Fruit fly (Drosophila melanogaster) whole organism, embryonic: Measurements from ENCODE around the gene Sytbeta.
A peak's percentile ranks its signal among the peaks of the same experiment; 100 is the strongest.

Source experiments
- Adf1 ChIP-seq: fragments of 200-800 bp; sonication (Bioruptor generic); IDR thresholded peaks from 2 replicates; pipeline ENCODE4 v1.3.6; 2022; ENCODE audit warnings: missing biosample characterization, missing genetic modification characterization
- Atf-2 ChIP-seq: fragments of 200-800 bp; sonication (Bioruptor generic); optimal IDR thresholded peaks from 2 replicates; lab custom pipeline; 2016; ENCODE audit warnings: missing biosample characterization, missing genetic modification characterization
- Atf3 ChIP-seq: fragments of 200-800 bp; sonication (Bioruptor generic); optimal IDR thresholded peaks from 3 replicates; lab custom pipeline; 2016; ENCODE audit warnings: missing biosample characterization, missing genetic modification characterization
- Awh ChIP-seq: fragments of 200-800 bp; sonication (Bioruptor generic); IDR thresholded peaks from 2 replicates; pipeline ENCODE4, ENCODE4 v1.3.6; 2022; ENCODE audit warnings: missing biosample characterization, missing genetic modification characterization
- B-H2 ChIP-seq: fragments of 200-800 bp; sonication (Bioruptor generic); optimal IDR thresholded peaks from 2 replicates; lab custom pipeline; 2018; ENCODE audit warnings: missing biosample characterization, mild to moderate bottlenecking, missing genetic modification characterization
- Bdp1 ChIP-seq: fragments of 200-800 bp; sonication (Bioruptor generic); optimal IDR thresholded peaks from 3 replicates; lab custom pipeline; 2016; ENCODE audit warnings: missing biosample characterization, missing genetic modification characterization
- C15 ChIP-seq: fragments of 200-800 bp; sonication (Bioruptor generic); IDR thresholded peaks from 3 replicates; pipeline ENCODE4 v1.3.6; 2022; ENCODE audit warnings: missing biosample characterization, missing genetic modification characterization
- CG10209 ChIP-seq: fragments of 200-800 bp; sonication (Bioruptor generic); optimal IDR thresholded peaks from 3 replicates; lab custom pipeline; 2017; ENCODE audit warnings: missing biosample characterization, mild to moderate bottlenecking, missing genetic modification characterization, missing genetic modification reagents
- CG11560 ChIP-seq: fragments of 200-800 bp; sonication (Bioruptor generic); IDR thresholded peaks from 3 replicates; pipeline ENCODE4 v1.3.6; 2022; ENCODE audit warnings: missing biosample characterization, missing genetic modification characterization
- CG12942 ChIP-seq: fragments of 200-800 bp; sonication (Bioruptor generic); optimal IDR thresholded peaks from 3 replicates; lab custom pipeline; 2016; ENCODE audit warnings: missing biosample characterization, missing genetic modification characterization
- CG15601 ChIP-seq: fragments of 200-800 bp; sonication (Bioruptor generic); optimal IDR thresholded peaks from 3 replicates; lab custom pipeline; 2019; ENCODE audit warnings: missing biosample characterization, mild to moderate bottlenecking, missing genetic modification characterization, moderate library complexity
- CG17359 ChIP-seq: fragments of 200-800 bp; sonication (Bioruptor generic); optimal IDR thresholded peaks from 3 replicates; lab custom pipeline; 2018; ENCODE audit warnings: missing biosample characterization, mild to moderate bottlenecking, missing genetic modification characterization, moderate library complexity
- CG17568 ChIP-seq: fragments of 200-800 bp; sonication (Bioruptor generic); optimal IDR thresholded peaks from 2 replicates; lab custom pipeline; 2018; ENCODE audit warnings: missing biosample characterization, mild to moderate bottlenecking, missing genetic modification characterization, moderate library complexity
- CG17912 ChIP-seq: fragments of 200-800 bp; sonication (Bioruptor generic); optimal IDR thresholded peaks from 2 replicates; lab custom pipeline; 2018; ENCODE audit warnings: missing biosample characterization, mild to moderate bottlenecking, missing genetic modification characterization
- CG18599 ChIP-seq: fragments of 200-800 bp; sonication (Bioruptor generic); optimal IDR thresholded peaks from 3 replicates; lab custom pipeline; 2017; ENCODE audit warnings: missing biosample characterization, missing genetic modification characterization, mild to moderate bottlenecking, moderate library complexity, missing genetic modification reagents
- CG18619 ChIP-seq: fragments of 200-800 bp; sonication (Bioruptor generic); optimal IDR thresholded peaks from 3 replicates; lab custom pipeline; 2017; ENCODE audit warnings: missing biosample characterization, mild to moderate bottlenecking, missing genetic modification characterization
- CG2120 ChIP-seq: fragments of 200-800 bp; sonication (Bioruptor generic); optimal IDR thresholded peaks from 3 replicates; lab custom pipeline; 2016; ENCODE audit warnings: missing biosample characterization, missing genetic modification characterization
- CG31441 ChIP-seq: fragments of 200-800 bp; sonication (Bioruptor generic); IDR thresholded peaks from 2 replicates; pipeline ENCODE4 v1.3.6; 2022; ENCODE audit warnings: missing biosample characterization, missing genetic modification characterization
- CG32767 ChIP-seq: fragments of 200-800 bp; sonication (Bioruptor generic); IDR thresholded peaks from 2 replicates; pipeline ENCODE4 v1.3.6; 2022; ENCODE audit warnings: missing biosample characterization, missing genetic modification characterization
- CG3847 ChIP-seq: fragments of 200-800 bp; sonication (Bioruptor generic); IDR thresholded peaks from 2 replicates; pipeline ENCODE4 v1.3.6; 2022; ENCODE audit warnings: missing biosample characterization, missing genetic modification characterization
- CG4282 ChIP-seq: fragments of 200-800 bp; sonication (Bioruptor generic); optimal IDR thresholded peaks from 2 replicates; lab custom pipeline; 2016; ENCODE audit warnings: missing biosample characterization, missing genetic modification characterization
- CG4404 ChIP-seq: fragments of 200-800 bp; sonication (Bioruptor generic); IDR thresholded peaks from 2 replicates; pipeline ENCODE4 v1.3.6; 2022; ENCODE audit warnings: missing biosample characterization, missing genetic modification characterization
- CG5180 ChIP-seq: fragments of 200-800 bp; sonication (Bioruptor generic); optimal IDR thresholded peaks from 3 replicates; lab custom pipeline; 2017; ENCODE audit warnings: missing biosample characterization, missing genetic modification characterization, mild to moderate bottlenecking, moderate library complexity, missing genetic modification reagents
- CG6813 ChIP-seq: fragments of 200-800 bp; sonication (Bioruptor generic); optimal IDR thresholded peaks from 2 replicates; lab custom pipeline; 2017; ENCODE audit warnings: missing biosample characterization, missing genetic modification characterization, mild to moderate bottlenecking, moderate library complexity, missing genetic modification reagents
- CG8765 ChIP-seq: fragments of 200-800 bp; sonication (Bioruptor generic); IDR thresholded peaks from 2 replicates; pipeline ENCODE4 v1.3.6; 2022; ENCODE audit warnings: missing biosample characterization, missing genetic modification characterization
- Dbx ChIP-seq: fragments of 200-800 bp; sonication (Bioruptor generic); IDR thresholded peaks from 3 replicates; pipeline ENCODE4 v1.3.6; 2022; ENCODE audit warnings: missing biosample characterization, missing genetic modification characterization
- E2f2 ChIP-seq: fragments of 200-800 bp; sonication (Bioruptor generic); IDR thresholded peaks from 2 replicates; pipeline ENCODE4 v1.3.6; 2022; ENCODE audit warnings: missing biosample characterization, missing genetic modification characterization
- Ets97D ChIP-seq: fragments of 200-800 bp; sonication (Bioruptor generic); optimal IDR thresholded peaks from 3 replicates; lab custom pipeline; 2016; ENCODE audit warnings: missing biosample characterization, missing genetic modification characterization
- Hmr ChIP-seq: fragments of 200-800 bp; sonication (Bioruptor generic); optimal IDR thresholded peaks from 3 replicates; lab custom pipeline; 2017; ENCODE audit warnings: mild to moderate bottlenecking, missing biosample characterization, missing genetic modification reagents, missing genetic modification characterization
- Hr39 ChIP-seq: fragments of >200 bp; optimal IDR thresholded peaks from 2 replicates; lab custom pipeline; 2017
- NFAT ChIP-seq: fragments of 200-800 bp; sonication (Bioruptor generic); IDR thresholded peaks from 2 replicates; pipeline ENCODE4 v1.3.6; 2022; ENCODE audit warnings: missing biosample characterization, missing genetic modification characterization
- Ptx1 ChIP-seq: fragments of 200-800 bp; sonication (Bioruptor generic); IDR thresholded peaks from 2 replicates; pipeline ENCODE4 v1.3.6; 2022; ENCODE audit warnings: missing biosample characterization, missing genetic modification characterization
- Six4 ChIP-seq: fragments of 200-800 bp; sonication (Bioruptor generic); optimal IDR thresholded peaks from 2 replicates; lab custom pipeline; 2016; ENCODE audit warnings: missing biosample characterization, missing genetic modification characterization
- Stat92E ChIP-seq, 3 experiments: fragments of >200 bp in 2 of 3; fragments of 200-800 bp in 1 of 3; sonication (Bioruptor generic) in 1 of 3; optimal IDR thresholded peaks; 2 replicates each; lab custom pipeline; 2017 to 2019; ENCODE audit warnings: missing biosample characterization in 3 of 3, missing genetic modification characterization in 3 of 3, mild to moderate bottlenecking in 1 of 3, moderate library complexity in 1 of 3
- az2 ChIP-seq: fragments of 200-800 bp; sonication (Bioruptor generic); optimal IDR thresholded peaks from 3 replicates; lab custom pipeline; 2016; ENCODE audit warnings: missing biosample characterization, missing genetic modification characterization
- cwo ChIP-seq: fragments of 200-800 bp; sonication (Bioruptor generic); optimal IDR thresholded peaks from 3 replicates; lab custom pipeline; 2017; ENCODE audit warnings: missing biosample characterization, missing genetic modification characterization, mild to moderate bottlenecking, moderate library complexity, missing genetic modification reagents
- ems ChIP-seq: fragments of 200-800 bp; sonication (Bioruptor generic); optimal IDR thresholded peaks from 3 replicates; lab custom pipeline; 2016; ENCODE audit warnings: missing biosample characterization, missing genetic modification characterization
- hbn ChIP-seq: fragments of 200-800 bp; sonication (Bioruptor generic); IDR thresholded peaks from 2 replicates; pipeline ENCODE4 v1.3.6; 2022; ENCODE audit warnings: missing biosample characterization, missing genetic modification characterization; ENCODE audit not compliant: partially characterized antibody
- ind ChIP-seq: fragments of 200-800 bp; sonication (Bioruptor generic); optimal IDR thresholded peaks from 3 replicates; lab custom pipeline; 2016; ENCODE audit warnings: missing biosample characterization, missing genetic modification characterization
- ken ChIP-seq: fragments of 200-800 bp; sonication (Bioruptor generic); IDR thresholded peaks from 3 replicates; pipeline ENCODE4 v1.3.6; 2022; ENCODE audit warnings: missing biosample characterization, missing genetic modification characterization
- lmd ChIP-seq: fragments of 200-800 bp; sonication (Bioruptor generic); IDR thresholded peaks from 2 replicates; pipeline ENCODE4 v1.3.6; 2022; ENCODE audit warnings: missing biosample characterization, missing genetic modification characterization
- pzg ChIP-seq: fragments of 200-800 bp; sonication (Bioruptor generic); optimal IDR thresholded peaks from 3 replicates; lab custom pipeline; 2018; ENCODE audit warnings: missing biosample characterization, mild to moderate bottlenecking, missing genetic modification characterization, moderate library complexity
- shn ChIP-seq: fragments of 200-800 bp; sonication (Bioruptor generic); optimal IDR thresholded peaks from 3 replicates; lab custom pipeline; 2016; ENCODE audit warnings: missing biosample characterization, missing genetic modification characterization
- sisA ChIP-seq: fragments of 200-800 bp; sonication (Bioruptor generic); IDR thresholded peaks from 2 replicates; pipeline ENCODE4 v1.3.6; 2022; ENCODE audit warnings: missing biosample characterization, missing genetic modification characterization
- sr ChIP-seq: fragments of 200-800 bp; sonication (Bioruptor generic); IDR thresholded peaks from 3 replicates; pipeline ENCODE4 v1.3.6; 2022; ENCODE audit warnings: missing biosample characterization, missing genetic modification characterization
- tap ChIP-seq: fragments of 200-800 bp; optimal IDR thresholded peaks from 3 replicates; lab custom pipeline; 2019; ENCODE audit warnings: missing biosample characterization, mild to moderate bottlenecking, missing genetic modification characterization, moderate library complexity
- twi ChIP-seq: fragments of 200-800 bp; optimal IDR thresholded peaks from 2 replicates; lab custom pipeline; 2019; ENCODE audit warnings: missing biosample characterization, mild to moderate bottlenecking, missing genetic modification characterization, moderate library complexity
- vnd ChIP-seq: fragments of 200-800 bp; sonication (Bioruptor generic); IDR thresholded peaks from 3 replicates; pipeline ENCODE4 v1.3.6; 2022; ENCODE audit warnings: missing biosample characterization, missing genetic modification characterization; ENCODE audit not compliant: partially characterized antibody

Gene Sytbeta

DNA sequence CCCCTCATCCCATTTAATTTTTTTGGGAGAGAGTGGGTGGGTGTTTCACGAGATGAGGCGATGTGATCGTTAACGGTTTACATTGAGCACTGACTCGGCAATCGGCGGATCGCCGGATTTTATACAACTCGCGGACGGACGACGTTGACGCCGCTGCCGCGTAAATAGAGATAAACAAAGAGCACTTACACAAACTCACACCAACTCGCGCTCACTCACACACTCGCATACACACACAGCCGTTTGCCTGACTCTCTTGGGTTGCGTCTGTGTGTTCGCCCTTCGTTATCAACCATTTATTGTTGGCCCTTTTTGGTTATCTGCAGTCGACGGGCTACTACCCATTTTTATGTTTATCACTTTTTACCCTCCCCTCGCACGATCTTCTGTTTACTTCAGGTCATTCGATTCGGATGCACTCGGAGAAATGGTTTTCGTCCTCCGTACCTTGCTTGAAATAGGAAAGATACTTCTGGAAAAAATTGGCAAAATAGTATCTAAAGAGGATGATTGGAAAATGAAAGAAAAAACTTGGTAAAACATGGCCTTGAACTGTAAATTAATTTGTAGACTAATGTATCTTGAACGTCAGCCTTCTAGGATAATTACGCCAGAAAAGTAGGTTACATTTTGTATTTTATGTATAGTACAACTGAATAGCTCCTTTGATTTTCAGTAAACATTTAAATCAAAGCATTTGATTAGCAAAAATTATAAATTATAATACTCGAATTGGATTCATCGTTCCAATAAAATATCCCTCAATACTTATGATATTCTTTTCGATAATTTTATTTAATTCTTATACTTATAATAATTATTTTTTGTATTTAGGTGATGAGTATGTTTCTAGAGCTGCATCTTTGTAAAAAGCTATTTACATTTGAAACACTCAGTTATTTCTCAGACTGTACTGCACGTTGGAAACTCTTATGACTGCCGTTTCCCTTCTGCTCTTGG lies 87.0 kb downstream of the Sytbeta start (continued):
- TF ChIP-seq CG31441 (GFP tag; lab: Robert Waterston, UW) (peak; percentile 73; the same call in 1 of the 2 replicates), CG3847 (GFP tag; lab: Robert Waterston, UW) (no peak), CG4282 (GFP tag; lab: Kevin White, UChicago) (no peak), ken (GFP tag; lab: Robert Waterston, UW) (peak; percentile 44; the same call in 1 of the 3 replicates), az2 (GFP tag; lab: Kevin White, UChicago) (peak; percentile 65), CG17568 (GFP tag; lab: Kevin White, UChicago) (peak; percentile 46), lmd (peak; percentile 49; the same call in 1 of the 2 replicates), hbn (GFP tag; lab: Robert Waterston, UW) (0 out of 2 replicates have a peak, but pooled peaks have one; percentile 33), shn (GFP tag; lab: Kevin White, UChicago) (peak; percentile 48), Awh (GFP tag; lab: Robert Waterston, UW) (no peak; the same call in 1 of the 2 replicates), NFAT (no peak), Atf3 (GFP tag; lab: Kevin White, UChicago) (peak; percentile 18), Hr39 (lab: Kevin White, UChicago) (no peak), CG18599 (GFP tag; lab: Kevin White, UChicago) (no peak), cwo (no peak), CG17359 (no peak), tap (tag; lab: Kevin White, UChicago) (no peak), CG32767 (GFP tag; lab: Robert Waterston, UW) (no peak), CG2120 (no peak), B-H2 (no peak), Bdp1 (no peak), Dbx (GFP tag; lab: Robert Waterston, UW) (no peak), Stat92E (GFP tag; optimal IDR thresholded peaks at IDR 0.05; lab: Kevin White, UChicago) (peak in 1 of 3 experiments; percentile 7), CG11560 (tag; lab: Robert Waterston, UW) (no peak), CG6813 (GFP tag; lab: Kevin White, UChicago) (peak; percentile 49), Atf-2 (peak; percentile 22), CG15601 (tag; lab: Kevin White, UChicago) (no peak), E2f2 (0 out of 2 replicates have a peak, but pooled peaks have one; percentile 29), twi (tag; lab: Kevin White, UChicago) (peak; percentile 2), CG5180 (GFP tag; lab: Kevin White, UChicago) (peak; percentile 10), C15 (GFP tag; lab: Robert Waterston, UW) (no peak), sr (no peak; the same call in 2 of the 3 replicates), Six4 (GFP tag; lab: Kevin White, UChicago) (peak; percentile 24), CG17912 (GFP tag; lab: Kevin White, UChicago) (peak; percentile 17), CG8765 (GFP tag; lab: Robert Waterston, UW) (no peak), ind (GFP tag; lab: Kevin White, UChicago) (peak; percentile 5), Adf1 (GFP tag; lab: Robert Waterston, UW) (peak; percentile 95), vnd (no peak), Ets97D (no peak), pzg (GFP tag; lab: Kevin White, UChicago) (no peak), CG4404 (GFP tag; lab: Robert Waterston, UW) (0 out of 2 replicates have a peak, but pooled peaks have one; percentile 29), sisA (GFP tag; lab: Robert Waterston, UW) (peak; percentile 27; the same call in 1 of the 2 replicates), CG18619 (peak; percentile 53), Ptx1 (GFP tag; lab: Robert Waterston, UW) (peak; percentile 49), Hmr (GFP tag; lab: Kevin White, UChicago) (no peak), ems (GFP tag; lab: Kevin White, UChicago) (peak; percentile 29), CG12942 (GFP tag; lab: Kevin White, UChicago) (peak; percentile 8), CG10209 (GFP tag; lab: Kevin White, UChicago) (peak; percentile 2)
